Worm (Caenorhabditis elegans) whole organism, late embryonic: ENCODE results near the gene C29F9.5.

Experiments
- ama-1 ChIP-seq: fragments of 150-350 bp; optimal IDR thresholded peaks from 2 replicates; lab custom pipeline; 2014
- ceh-18 ChIP-seq: sonication (generic microtip); optimal IDR thresholded peaks from 2 replicates; lab custom pipeline; 2016; ENCODE audit warnings: missing genetic modification characterization, missing compliant biosample characterization
- dmd-4 ChIP-seq: sonication (generic microtip); optimal IDR thresholded peaks from 2 replicates; lab custom pipeline; 2016; ENCODE audit warnings: borderline replicate concordance, missing genetic modification characterization, missing compliant biosample characterization
- nfya-1 ChIP-seq: sonication (generic microtip); optimal IDR thresholded peaks from 2 replicates; lab custom pipeline; 2017; ENCODE audit warnings: missing genetic modification characterization, mild to moderate bottlenecking, missing compliant biosample characterization, antibody characterized with exemption, moderate library complexity
- nhr-11 ChIP-seq: fragments of 150-350 bp; optimal IDR thresholded peaks from 2 replicates; lab custom pipeline; 2014; ENCODE audit warnings: missing biosample characterization, missing genetic modification characterization
- pax-1 ChIP-seq: fragments of 150-350 bp; optimal IDR thresholded peaks from 2 replicates; lab custom pipeline; 2014; ENCODE audit warnings: missing biosample characterization, missing genetic modification characterization
- pqm-1 ChIP-seq: sonication (generic microtip); optimal IDR thresholded peaks from 2 replicates; lab custom pipeline; 2016; ENCODE audit warnings: missing genetic modification characterization, missing compliant biosample characterization
- unc-86 ChIP-seq: sonication (generic microtip); optimal IDR thresholded peaks from 2 replicates; lab custom pipeline; 2016; ENCODE audit warnings: missing genetic modification characterization, missing compliant biosample characterization

- TF ChIP-seq dmd-4 = no peak
- TF ChIP-seq unc-86 (tag; lab: Kevin White, UChicago) = no peak
- TF ChIP-seq pax-1 (tag; lab: Kevin White, UChicago) = no peak
- TF ChIP-seq pqm-1 (tag; lab: Kevin White, UChicago) = peak; percentile 70
- no peak for TF ChIP-seq ceh-18 (tag; lab: Kevin White, UChicago)
- no peak for TF ChIP-seq nfya-1 (tag; lab: Kevin White, UChicago)
- no peak for TF ChIP-seq ama-1 (lab: Kevin White, UChicago)
- TF ChIP-seq nhr-11 = no peak
These were observed 36.9 kb downstream of the C29F9.5 start for ce11 chrIII:154168-154567.
